Comparison of ENCODE assay signal across 1 fruit fly cellular context in the genomic region with DNA sequence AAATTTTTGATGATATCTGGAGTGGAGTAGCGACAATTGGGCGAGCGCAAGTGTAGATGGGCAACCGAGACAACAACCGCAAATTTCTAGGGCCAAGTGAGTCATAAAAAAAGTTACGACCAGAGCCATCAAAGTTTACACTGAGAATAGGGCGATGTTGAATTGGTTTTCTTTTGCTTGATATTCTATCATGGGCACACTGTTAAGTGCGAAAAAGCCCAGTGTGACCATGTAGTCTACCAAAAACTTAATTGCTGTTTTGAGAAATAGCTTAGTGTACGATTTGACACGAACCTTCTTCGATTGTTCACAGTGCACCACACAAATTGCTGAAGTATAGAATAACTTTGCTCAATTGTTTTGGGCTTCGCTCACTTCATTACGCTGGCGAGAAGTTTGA.
A peak's percentile ranks its signal among the peaks of the same experiment; 100 is the strongest.
TF ChIP-seq lines count a peak whose summit lies in the region.

No protein-coding gene starts in this region.

TF ChIP-seq in whole organism, embryonic, 481 proteins besides CTCF, POLR2A, EP300 and RAD21 (continued from another document and continues in another):
- TF ChIP-seq tna (GFP tag; IDR thresholded peaks at IDR 0.05; lab: Robert Waterston, UW; ENCODE audit: partially characterized antibody) (no peak), HHEX (GFP tag; optimal IDR thresholded peaks at IDR 0.05; lab: Kevin White, UChicago) (peak; percentile 24), CG17385 (GFP tag; optimal IDR thresholded peaks at IDR 0.05; lab: Kevin White, UChicago) (peak; percentile 15), CG4360 (GFP tag; IDR thresholded peaks at IDR 0.05; lab: Robert Waterston, UW) (no peak), CG16813 (GFP tag; IDR thresholded peaks at IDR 0.05; lab: Robert Waterston, UW; ENCODE audit: partially characterized antibody) (no peak), CG12659 (GFP tag; optimal IDR thresholded peaks at IDR 0.05; lab: Kevin White, UChicago) (peak; percentile 39), H15 (GFP tag; IDR thresholded peaks at IDR 0.05; lab: Robert Waterston, UW) (0 out of 3 replicates have a peak, but pooled peaks have one; percentile 41), sim (GFP tag; IDR thresholded peaks at IDR 0.05; lab: Robert Waterston, UW) (no peak), twi (tag; optimal IDR thresholded peaks at IDR 0.05; lab: Kevin White, UChicago) (no peak), CG11093 (GFP tag; IDR thresholded peaks at IDR 0.05; lab: Robert Waterston, UW) (no peak), wor (GFP tag; IDR thresholded peaks at IDR 0.05; lab: Robert Waterston, UW) (peak; percentile 41; the same call in 1 of the 2 replicates), Kr (GFP tag; optimal IDR thresholded peaks at IDR 0.05; lab: Kevin White, UChicago) (no peak), psq (GFP tag; optimal IDR thresholded peaks at IDR 0.05; lab: Kevin White, UChicago) (no peak), bowl (GFP tag; IDR thresholded peaks at IDR 0.05; lab: Robert Waterston, UW) (no peak), toy (GFP tag; IDR thresholded peaks at IDR 0.05; lab: Robert Waterston, UW) (no peak), abd-A (tag; optimal IDR thresholded peaks at IDR 0.05; lab: Kevin White, UChicago) (peak; percentile 53), ERR (GFP tag; optimal IDR thresholded peaks at IDR 0.05; lab: Kevin White, UChicago) (peak; percentile 39), wek (GFP tag; optimal IDR thresholded peaks at IDR 0.05; lab: Kevin White, UChicago) (no peak), CG1832 (GFP tag; optimal IDR thresholded peaks at IDR 0.05; lab: Kevin White, UChicago) (no peak), sd (tag; optimal IDR thresholded peaks at IDR 0.05; lab: Kevin White, UChicago) (no peak), Mrtf (GFP tag; IDR thresholded peaks at IDR 0.05; lab: Robert Waterston, UW) (peak; percentile 60; the same call in 1 of the 3 replicates), CG5953 (GFP tag; IDR thresholded peaks at IDR 0.05; lab: Robert Waterston, UW) (0 out of 2 replicates have a peak, but pooled peaks have one; percentile 39), grn (GFP tag; optimal IDR thresholded peaks at IDR 0.05; lab: Kevin White, UChicago) (no peak), crc (GFP tag; optimal IDR thresholded peaks at IDR 0.05; lab: Kevin White, UChicago) (peak; percentile 4), Camta (GFP tag; optimal IDR thresholded peaks at IDR 0.05; lab: Kevin White, UChicago) (peak; percentile 18), hbn (GFP tag; IDR thresholded peaks at IDR 0.05; lab: Robert Waterston, UW; ENCODE audit: partially characterized antibody) (no peak), peb (GFP tag; IDR thresholded peaks at IDR 0.05; lab: Robert Waterston, UW) (peak; percentile 51; the same call in 1 of the 2 replicates), gfzf (GFP tag; optimal IDR thresholded peaks at IDR 0.05; lab: Kevin White, UChicago) (no peak), Ssrp (tag; optimal IDR thresholded peaks at IDR 0.05; lab: Kevin White, UChicago) (peak; percentile 64), CG14667 (GFP tag; IDR thresholded peaks at IDR 0.05; lab: Robert Waterston, UW) (no peak), Poxn (GFP tag; IDR thresholded peaks at IDR 0.05; lab: Robert Waterston, UW) (no peak), Deaf1 (tag; optimal IDR thresholded peaks at IDR 0.05; lab: Kevin White, UChicago) (peak; percentile 8), CG17612 (GFP tag; IDR thresholded peaks at IDR 0.05; lab: Robert Waterston, UW) (no peak), pum (GFP tag; optimal IDR thresholded peaks at IDR 0.05; lab: Kevin White, UChicago) (peak; percentile 26), CG13123 (GFP tag; optimal IDR thresholded peaks at IDR 0.05; lab: Kevin White, UChicago) (peak; percentile 10), HmgZ (tag; optimal IDR thresholded peaks at IDR 0.05; lab: Kevin White, UChicago) (peak; percentile 2), NC2β (GFP tag; optimal IDR thresholded peaks at IDR 0.05; lab: Kevin White, UChicago) (no peak), tup (GFP tag; optimal IDR thresholded peaks at IDR 0.05; lab: Kevin White, UChicago) (peak; percentile 21), Hmr (GFP tag; optimal IDR thresholded peaks at IDR 0.05; lab: Kevin White, UChicago) (peak; percentile 63), CG16863 (GFP tag; optimal IDR thresholded peaks at IDR 0.05; lab: Kevin White, UChicago) (peak; percentile 23), Neu2 (GFP tag; optimal IDR thresholded peaks at IDR 0.05; lab: Kevin White, UChicago; ENCODE audit: borderline replicate concordance) (no peak), gsb-n (tag; optimal IDR thresholded peaks at IDR 0.05; lab: Kevin White, UChicago) (peak; percentile 23), BEAF-32 (GFP tag; optimal IDR thresholded peaks at IDR 0.05; lab: Kevin White, UChicago) (no peak), Med (GFP tag; lab: Kevin White, UChicago) (peak; percentile 95), HmgD (GFP tag; optimal IDR thresholded peaks at IDR 0.05; lab: Kevin White, UChicago) (no peak), ewg (GFP tag; optimal IDR thresholded peaks at IDR 0.05; lab: Kevin White, UChicago) (peak; percentile 29), ken (GFP tag; IDR thresholded peaks at IDR 0.05; lab: Robert Waterston, UW) (no peak), CG17912 (GFP tag; optimal IDR thresholded peaks at IDR 0.05; lab: Kevin White, UChicago) (no peak), Gug (GFP tag; IDR thresholded peaks at IDR 0.05; lab: Robert Waterston, UW) (0 out of 4 replicates have a peak, but pooled peaks have one; percentile 34), Asciz (GFP tag; optimal IDR thresholded peaks at IDR 0.05; lab: Kevin White, UChicago) (peak; percentile 18), fu2 (GFP tag; optimal IDR thresholded peaks at IDR 0.05; lab: Kevin White, UChicago) (peak; percentile 28), E2f2 (GFP tag; IDR thresholded peaks at IDR 0.05; lab: Robert Waterston, UW) (peak; percentile 32; the same call in 1 of the 2 replicates), CG7357 (GFP tag; IDR thresholded peaks at IDR 0.05; lab: Robert Waterston, UW) (peak; percentile 56; the same call in 1 of the 3 replicates), fd96Cb (tag; optimal IDR thresholded peaks at IDR 0.05; lab: Kevin White, UChicago) (peak; percentile 41), prd (optimal IDR thresholded peaks at IDR 0.05; lab: Kevin White, UChicago) (no peak), prd (GFP tag; IDR thresholded peaks at IDR 0.05; lab: Robert Waterston, UW) (peak; percentile 75; the same call in 2 of the 3 replicates), gsb (GFP tag; IDR thresholded peaks at IDR 0.05; lab: Robert Waterston, UW) (no peak), Pdp1 (GFP tag; optimal IDR thresholded peaks at IDR 0.05; lab: Kevin White, UChicago) (peak; percentile 52 to 65), hkb (optimal IDR thresholded peaks at IDR 0.05; lab: Kevin White, UChicago) (no peak), hkb (GFP tag; IDR thresholded peaks at IDR 0.05; lab: Robert Waterston, UW) (peak; percentile 69), ftz-f1 (GFP tag; optimal IDR thresholded peaks at IDR 0.05; lab: Kevin White, UChicago) (no peak), Abd-B (GFP tag; optimal IDR thresholded peaks at IDR 0.05; lab: Kevin White, UChicago) (peak; percentile 88), CG1529 (GFP tag; optimal IDR thresholded peaks at IDR 0.05; lab: Kevin White, UChicago) (peak; percentile 1), tin (GFP tag; optimal IDR thresholded peaks at IDR 0.05; lab: Kevin White, UChicago) (peak; percentile 67), dimm (GFP tag; IDR thresholded peaks at IDR 0.05; lab: Robert Waterston, UW) (0 out of 2 replicates have a peak, but pooled peaks have one; percentile 26), cad (GFP tag; optimal IDR thresholded peaks at IDR 0.05; lab: Kevin White, UChicago) (no peak), tll (GFP tag; optimal IDR thresholded peaks at IDR 0.05; lab: Kevin White, UChicago) (no peak), disco-r (GFP tag; optimal IDR thresholded peaks at IDR 0.05; lab: Kevin White, UChicago) (no peak), sug (tag; optimal IDR thresholded peaks at IDR 0.05; lab: Kevin White, UChicago) (no peak), Aef1 (GFP tag; IDR thresholded peaks at IDR 0.05; lab: Robert Waterston, UW) (peak; percentile 51; the same call in 2 of the 3 replicates), stc (GFP tag; IDR thresholded peaks at IDR 0.05; lab: Robert Waterston, UW) (peak; percentile 31; the same call in 1 of the 2 replicates), CG11085 (GFP tag; IDR thresholded peaks at IDR 0.05; lab: Robert Waterston, UW) (peak; percentile 43; the same call in 1 of the 2 replicates), Hand (GFP tag; optimal IDR thresholded peaks at IDR 0.05; lab: Kevin White, UChicago) (no peak), Sox100B (GFP tag; optimal IDR thresholded peaks at IDR 0.05; lab: Kevin White, UChicago) (peak; percentile 2), CG6854 (GFP tag; optimal IDR thresholded peaks at IDR 0.05; lab: Kevin White, UChicago) (no peak), Six4 (GFP tag; optimal IDR thresholded peaks at IDR 0.05; lab: Kevin White, UChicago) (no peak), dmrt99B (tag; optimal IDR thresholded peaks at IDR 0.05; lab: Kevin White, UChicago) (peak; percentile 66), CG7556 (GFP tag; optimal IDR thresholded peaks at IDR 0.05; lab: Kevin White, UChicago) (peak; percentile 43), Dfd (GFP tag; optimal IDR thresholded peaks at IDR 0.05; lab: Kevin White, UChicago) (no peak), CG2875 (GFP tag; optimal IDR thresholded peaks at IDR 0.05; lab: Kevin White, UChicago) (peak; percentile 33), CG33213 (GFP tag; optimal IDR thresholded peaks at IDR 0.05; lab: Kevin White, UChicago) (peak; percentile 30), Gsc (GFP tag; IDR thresholded peaks at IDR 0.05; lab: Robert Waterston, UW) (no peak), CG6765 (GFP tag; optimal IDR thresholded peaks at IDR 0.05; lab: Kevin White, UChicago) (peak; percentile 44), en (GFP tag; optimal IDR thresholded peaks at IDR 0.05; lab: Kevin White, UChicago) (peak; percentile 30), Jarid2 (GFP tag; optimal IDR thresholded peaks at IDR 0.05; lab: Kevin White, UChicago) (no peak), CG4820 (GFP tag; optimal IDR thresholded peaks at IDR 0.05; lab: Kevin White, UChicago) (peak; percentile 20), Hr3 (GFP tag; optimal IDR thresholded peaks at IDR 0.05; lab: Kevin White, UChicago) (peak; percentile 38), trh (GFP tag; optimal IDR thresholded peaks at IDR 0.05; lab: Kevin White, UChicago) (no peak), C15 (GFP tag; IDR thresholded peaks at IDR 0.05; lab: Robert Waterston, UW) (no peak), CG2129 (GFP tag; IDR thresholded peaks at IDR 0.05; lab: Robert Waterston, UW; ENCODE audit: partially characterized antibody) (no peak), CG13424 (tag; optimal IDR thresholded peaks at IDR 0.05; lab: Kevin White, UChicago) (peak; percentile 31), Doc2 (GFP tag; IDR thresholded peaks at IDR 0.05; lab: Robert Waterston, UW) (no peak), ato (GFP tag; IDR thresholded peaks at IDR 0.05; lab: Robert Waterston, UW; ENCODE audit: partially characterized antibody) (no peak), lmd (GFP tag; IDR thresholded peaks at IDR 0.05; lab: Robert Waterston, UW) (peak; percentile 62), CG6254 (GFP tag; optimal IDR thresholded peaks at IDR 0.05; lab: Kevin White, UChicago) (peak; percentile 55), CG10366 (GFP tag; IDR thresholded peaks at IDR 0.05; lab: Robert Waterston, UW) (peak; percentile 19; the same call in 1 of the 2 replicates), rib (GFP tag; IDR thresholded peaks at IDR 0.05; lab: Robert Waterston, UW) (no peak), salm (tag; optimal IDR thresholded peaks at IDR 0.05; lab: Kevin White, UChicago) (no peak), jigr1 (GFP tag; IDR thresholded peaks at IDR 0.05; lab: Robert Waterston, UW) (no peak), CG32772 (GFP tag; IDR thresholded peaks at IDR 0.05; lab: Robert Waterston, UW) (peak; percentile 54), trem (tag; optimal IDR thresholded peaks at IDR 0.05; lab: Kevin White, UChicago) (no peak), CG9437 (GFP tag; optimal IDR thresholded peaks at IDR 0.05; lab: Kevin White, UChicago) (no peak), CG8359 (GFP tag; optimal IDR thresholded peaks at IDR 0.05; lab: Kevin White, UChicago; ENCODE audit: borderline replicate concordance) (no peak), mam (GFP tag; optimal IDR thresholded peaks at IDR 0.05; lab: Kevin White, UChicago) (peak; percentile 46), CG34376 (GFP tag; optimal IDR thresholded peaks at IDR 0.05; lab: Kevin White, UChicago) (no peak), CG8089 (GFP tag; optimal IDR thresholded peaks at IDR 0.05; lab: Kevin White, UChicago) (peak; percentile 30), CG6683 (GFP tag; optimal IDR thresholded peaks at IDR 0.05; lab: Kevin White, UChicago) (peak; percentile 3), Blimp-1 (GFP tag; optimal IDR thresholded peaks at IDR 0.05; lab: Kevin White, UChicago) (peak; percentile 54), CG18262 (tag; optimal IDR thresholded peaks at IDR 0.05; lab: Kevin White, UChicago) (peak; percentile 45), da (GFP tag; optimal IDR thresholded peaks at IDR 0.05; lab: Kevin White, UChicago) (no peak), CG18764 (GFP tag; optimal IDR thresholded peaks at IDR 0.05; lab: Kevin White, UChicago) (no peak), CG31224 (GFP tag; IDR thresholded peaks at IDR 0.05; lab: Robert Waterston, UW) (no peak), CG9876 (GFP tag; optimal IDR thresholded peaks at IDR 0.05; lab: Kevin White, UChicago) (no peak), esg (GFP tag; conservative IDR thresholded peaks at IDR 0.05; lab: Robert Waterston, UW) (peak; percentile 51), gro (GFP tag; optimal IDR thresholded peaks at IDR 0.05; lab: Kevin White, UChicago) (peak; percentile 40), CoRest (tag; optimal IDR thresholded peaks at IDR 0.05; lab: Kevin White, UChicago) (peak; percentile 48), CG10274 (GFP tag; optimal IDR thresholded peaks at IDR 0.05; lab: Kevin White, UChicago) (no peak), CG2678 (tag; optimal IDR thresholded peaks at IDR 0.05; lab: Kevin White, UChicago) (peak; percentile 66), ash1 (GFP tag; optimal IDR thresholded peaks at IDR 0.05; lab: Kevin White, UChicago) (no peak), cas (GFP tag; IDR thresholded peaks at IDR 0.05; lab: Robert Waterston, UW) (no peak), CG7987 (GFP tag; optimal IDR thresholded peaks at IDR 0.05; lab: Kevin White, UChicago) (no peak), Xbp1 (GFP tag; optimal IDR thresholded peaks at IDR 0.05; lab: Kevin White, UChicago) (peak; percentile 56), gt (GFP tag; IDR thresholded peaks at IDR 0.05; lab: Robert Waterston, UW) (no peak; the same call in 1 of the 2 replicates), fd102C (GFP tag; optimal IDR thresholded peaks at IDR 0.05; lab: Kevin White, UChicago) (no peak), Lhr (GFP tag; optimal IDR thresholded peaks at IDR 0.05; lab: Kevin White, UChicago) (no peak), nerfin-2 (GFP tag; IDR thresholded peaks at IDR 0.05; lab: Robert Waterston, UW; ENCODE audit: partially characterized antibody) (no peak), CG11696 (GFP tag; IDR thresholded peaks at IDR 0.05; lab: Robert Waterston, UW) (no peak)
